Worm (Caenorhabditis elegans) whole organism, L4 larva: Measurements from ENCODE around the gene K01A6.6.

Experiments
- F26F4.8 ChIP-seq: fragments of 200-800 bp; sonication (Bioruptor generic); conservative IDR thresholded peaks from 2 replicates; pipeline ENCODE4 v1.3.6; 2022; ENCODE audit warnings: missing genetic modification characterization, missing compliant biosample characterization
- F37D6.2 ChIP-seq: sonication (generic microtip); optimal IDR thresholded peaks from 2 replicates; lab custom pipeline; 2016; ENCODE audit warnings: mild to moderate bottlenecking, missing genetic modification characterization, missing compliant biosample characterization
- F49E8.2 ChIP-seq: sonication (generic microtip); optimal IDR thresholded peaks from 2 replicates; lab custom pipeline; 2016; ENCODE audit warnings: missing compliant biosample characterization, mild to moderate bottlenecking, missing genetic modification characterization, borderline replicate concordance
- R02D3.7 ChIP-seq: fragments of 150-350 bp; sonication (generic microtip); optimal IDR thresholded peaks from 3 replicates; lab custom pipeline; 2014; ENCODE audit warnings: missing biosample characterization, missing genetic modification characterization
- T26A8.4 ChIP-seq: fragments of 200-800 bp; sonication (Bioruptor generic); IDR thresholded peaks from 2 replicates; pipeline ENCODE4 v1.3.6; 2022; ENCODE audit warnings: missing genetic modification characterization, missing compliant biosample characterization
- Y105C5A.15 ChIP-seq: fragments of 200-800 bp; sonication (Bioruptor generic); IDR thresholded peaks from 2 replicates; pipeline ENCODE4 v1.3.6; 2022; ENCODE audit warnings: missing genetic modification characterization, missing compliant biosample characterization
- ZK546.5 ChIP-seq, 2 experiments: sonication (generic microtip); optimal IDR thresholded peaks; 2 replicates each; lab custom pipeline; 2017; ENCODE audit warnings: missing biosample characterization in 2 of 2, missing genetic modification characterization in 2 of 2
- aly-2 ChIP-seq: sonication (generic microtip); optimal IDR thresholded peaks from 2 replicates; lab custom pipeline; 2018; ENCODE audit warnings: missing biosample characterization, missing genetic modification characterization
- ama-1 ChIP-seq: fragments of 150-350 bp; optimal IDR thresholded peaks from 2 replicates; lab custom pipeline; 2014; ENCODE audit warnings: inconsistent platforms, mixed read lengths
- arid-1 ChIP-seq: fragments of 200-800 bp; sonication (Bioruptor generic); conservative IDR thresholded peaks from 2 replicates; pipeline ENCODE4 v1.3.6; 2022; ENCODE audit warnings: missing genetic modification reagents, missing genetic modification characterization, missing compliant biosample characterization
- ceh-20 ChIP-seq: fragments of 200-800 bp; sonication (Bioruptor generic); IDR thresholded peaks from 2 replicates; pipeline ENCODE4 v1.3.6; 2022; ENCODE audit warnings: missing genetic modification reagents, missing genetic modification characterization, missing compliant biosample characterization
- ceh-28 ChIP-seq: fragments of 150-350 bp; optimal IDR thresholded peaks from 2 replicates; lab custom pipeline; 2014; ENCODE audit warnings: missing biosample characterization, missing genetic modification reagents, missing genetic modification characterization
- ceh-32 ChIP-seq: sonication (generic microtip); optimal IDR thresholded peaks from 2 replicates; lab custom pipeline; 2016; ENCODE audit warnings: mild to moderate bottlenecking, missing genetic modification characterization, missing compliant biosample characterization; ENCODE audit not compliant: poor library complexity
- ceh-44 ChIP-seq: fragments of 200-800 bp; sonication (Bioruptor generic); IDR thresholded peaks from 2 replicates; pipeline ENCODE4 v1.3.6; 2022; ENCODE audit warnings: missing genetic modification reagents, missing genetic modification characterization, missing compliant biosample characterization
- ceh-62 ChIP-seq: sonication (generic microtip); optimal IDR thresholded peaks from 2 replicates; lab custom pipeline; 2017; ENCODE audit warnings: missing biosample characterization, missing genetic modification characterization
- daf-16 ChIP-seq, 3 experiments: sonication (generic microtip); optimal IDR thresholded peaks; 2 replicates each; lab custom pipeline; 2016 to 2017; ENCODE audit warnings: missing genetic modification characterization in 3 of 3, missing genetic modification reagents in 3 of 3, mild to moderate bottlenecking in 2 of 3, missing compliant biosample characterization in 2 of 3, missing biosample characterization in 1 of 3, moderate library complexity in 1 of 3
- daf-19 ChIP-seq: fragments of 200-800 bp; sonication (Bioruptor generic); conservative IDR thresholded peaks from 2 replicates; pipeline ENCODE4 v1.3.6; 2022; ENCODE audit warnings: missing genetic modification characterization, missing compliant biosample characterization
- daf-8 ChIP-seq: fragments of 200-800 bp; sonication (Bioruptor generic); IDR thresholded peaks from 2 replicates; pipeline ENCODE4 v1.3.6; 2022; ENCODE audit warnings: missing genetic modification characterization, missing compliant biosample characterization
- duxl-1 ChIP-seq: sonication (generic microtip); optimal IDR thresholded peaks from 2 replicates; lab custom pipeline; 2016; ENCODE audit warnings: mild to moderate bottlenecking, missing genetic modification characterization, moderate library complexity, missing compliant biosample characterization; ENCODE audit not compliant: poor library complexity
- dve-1 ChIP-seq: sonication (generic microtip); optimal IDR thresholded peaks from 2 replicates; lab custom pipeline; 2017; ENCODE audit warnings: antibody characterized with exemption, mild to moderate bottlenecking, missing genetic modification characterization, missing compliant biosample characterization; ENCODE audit not compliant: insufficient read depth
- egl-27 ChIP-seq: sonication (generic microtip); optimal IDR thresholded peaks from 3 replicates; lab custom pipeline; 2017; ENCODE audit warnings: missing biosample characterization, missing genetic modification reagents, missing genetic modification characterization
- fkh-10 ChIP-seq: fragments of 150-350 bp; optimal IDR thresholded peaks from 2 replicates; lab custom pipeline; 2014; ENCODE audit warnings: missing biosample characterization, missing genetic modification reagents, missing genetic modification characterization
- hif-1 ChIP-seq, 2 experiments: sonication (generic microtip); optimal IDR thresholded peaks; 2 replicates each; lab custom pipeline; 2016 to 2017; ENCODE audit warnings: missing compliant biosample characterization in 2 of 2, missing genetic modification characterization in 2 of 2, missing genetic modification reagents in 2 of 2, missing genotype in 2 of 2, mild to moderate bottlenecking in 1 of 2
- hlh-11 ChIP-seq: fragments of 200-800 bp; sonication (Bioruptor generic); optimal IDR thresholded peaks from 2 replicates; lab custom pipeline; 2018; ENCODE audit warnings: mild to moderate bottlenecking, missing genetic modification characterization, missing compliant biosample characterization
- hlh-30 ChIP-seq: sonication (generic microtip); optimal IDR thresholded peaks from 2 replicates; lab custom pipeline; 2017; ENCODE audit warnings: antibody characterized with exemption, mild to moderate bottlenecking, missing genetic modification characterization, missing compliant biosample characterization; ENCODE audit not compliant: insufficient read depth
- hmg-1.1 ChIP-seq: fragments of 200-800 bp; sonication (Bioruptor generic); IDR thresholded peaks from 2 replicates; pipeline ENCODE4 v1.3.6; 2022; ENCODE audit warnings: missing genetic modification reagents, missing genetic modification characterization, missing compliant biosample characterization
- jun-1 ChIP-seq: fragments of 150-350 bp; optimal IDR thresholded peaks from 2 replicates; lab custom pipeline; 2014; ENCODE audit warnings: missing biosample characterization, missing genetic modification reagents, missing genetic modification characterization
- lim-7 ChIP-seq: fragments of 200-800 bp; sonication (Bioruptor generic); IDR thresholded peaks from 2 replicates; pipeline ENCODE4 v1.3.6; 2022; ENCODE audit warnings: missing genetic modification characterization, missing compliant biosample characterization
- lin-13 ChIP-seq: fragments of 150-350 bp; optimal IDR thresholded peaks from 2 replicates; lab custom pipeline; 2014; ENCODE audit warnings: missing biosample characterization, missing genetic modification reagents, missing genetic modification characterization
- lir-3 ChIP-seq: sonication (generic microtip); optimal IDR thresholded peaks from 2 replicates; lab custom pipeline; 2016; ENCODE audit warnings: mild to moderate bottlenecking, missing genetic modification characterization, missing compliant biosample characterization
- lsy-2 ChIP-seq, 2 experiments: fragments of 150-350 bp in 1 of 2; sonication (generic microtip) in 1 of 2; optimal IDR thresholded peaks; 2 replicates each; lab custom pipeline; 2014 to 2017; ENCODE audit warnings: missing biosample characterization in 2 of 2, missing genetic modification characterization in 2 of 2
- mdt-29 ChIP-seq: fragments of 200-800 bp; sonication (Bioruptor generic); IDR thresholded peaks from 2 replicates; pipeline ENCODE4 v1.3.6; 2022; ENCODE audit warnings: missing genetic modification reagents, missing genetic modification characterization, missing compliant biosample characterization
- mep-1 ChIP-seq: fragments of 150-350 bp; sonication (generic microtip); optimal IDR thresholded peaks from 3 replicates; lab custom pipeline; 2014; ENCODE audit warnings: missing biosample characterization, missing genetic modification characterization
- mes-2 ChIP-seq: sonication (generic microtip); optimal IDR thresholded peaks from 2 replicates; lab custom pipeline; 2016; ENCODE audit warnings: missing genotype, mild to moderate bottlenecking, missing genetic modification characterization, missing compliant biosample characterization; ENCODE audit not compliant: poor library complexity, severe bottlenecking
- mxl-3 ChIP-seq: fragments of 200-800 bp; sonication (Bioruptor generic); optimal IDR thresholded peaks from 2 replicates; lab custom pipeline; 2018; ENCODE audit warnings: mild to moderate bottlenecking, missing genetic modification characterization, missing compliant biosample characterization
- nhr-10 ChIP-seq: fragments of 150-350 bp; optimal IDR thresholded peaks from 2 replicates; lab custom pipeline; 2014; ENCODE audit warnings: missing biosample characterization, missing genetic modification characterization
- nhr-11 ChIP-seq: fragments of 150-350 bp; optimal IDR thresholded peaks from 2 replicates; lab custom pipeline; 2014; ENCODE audit warnings: missing biosample characterization, missing genetic modification characterization
- nhr-111 ChIP-seq: fragments of 200-800 bp; sonication (Bioruptor generic); optimal IDR thresholded peaks from 2 replicates; lab custom pipeline; 2018; ENCODE audit warnings: mild to moderate bottlenecking, missing genetic modification characterization, missing compliant biosample characterization
- nhr-6 ChIP-seq: fragments of 150-350 bp; optimal IDR thresholded peaks from 2 replicates; lab custom pipeline; 2014; ENCODE audit warnings: missing biosample characterization, missing genetic modification characterization
- pha-4 ChIP-seq, 2 experiments: fragments of 150-350 bp in 1 of 2; fragments of 200-800 bp in 1 of 2; sonication (Bioruptor generic) in 1 of 2; IDR thresholded peaks in 1 of 2; optimal IDR thresholded peaks in 1 of 2; 2 replicates each; pipeline versions ENCODE4 v1.3.6 to Lab custom; 2014 to 2022; ENCODE audit warnings: missing genetic modification characterization in 2 of 2, missing genetic modification reagents in 2 of 2, missing biosample characterization in 1 of 2, missing compliant biosample characterization in 1 of 2
- rbr-2 ChIP-seq: sonication (generic microtip); optimal IDR thresholded peaks from 2 replicates; lab custom pipeline; 2016; ENCODE audit warnings: missing genotype, missing genetic modification characterization, missing compliant biosample characterization
- saeg-2 ChIP-seq: fragments of 200-800 bp; sonication (Bioruptor generic); IDR thresholded peaks from 2 replicates; pipeline ENCODE4 v1.3.6; 2022; ENCODE audit warnings: missing genetic modification reagents, missing genetic modification characterization, missing compliant biosample characterization
- sdz-12 ChIP-seq: fragments of 200-800 bp; sonication (Bioruptor generic); optimal IDR thresholded peaks from 2 replicates; lab custom pipeline; 2018; ENCODE audit warnings: mild to moderate bottlenecking, missing genetic modification characterization, missing compliant biosample characterization
- skn-1 ChIP-seq: fragments of 150-350 bp; optimal IDR thresholded peaks from 2 replicates; lab custom pipeline; 2014; ENCODE audit warnings: missing biosample characterization, missing genetic modification characterization
- snpc-1.2 ChIP-seq: fragments of 200-800 bp; sonication (Bioruptor generic); IDR thresholded peaks from 2 replicates; pipeline ENCODE4 v1.3.6; 2022; ENCODE audit warnings: missing genetic modification reagents, missing genetic modification characterization, missing compliant biosample characterization
- spr-1 ChIP-seq: sonication (generic microtip); optimal IDR thresholded peaks from 2 replicates; lab custom pipeline; 2016; ENCODE audit warnings: mild to moderate bottlenecking, missing genetic modification characterization, missing compliant biosample characterization
- unc-130 ChIP-seq: sonication (generic microtip); optimal IDR thresholded peaks from 2 replicates; lab custom pipeline; 2016; ENCODE audit warnings: missing genetic modification reagents, missing genetic modification characterization, missing compliant biosample characterization
- zip-11 ChIP-seq: fragments of 200-800 bp; sonication (Bioruptor generic); IDR thresholded peaks from 2 replicates; pipeline ENCODE4 v1.3.6; 2022; ENCODE audit warnings: missing genetic modification characterization, missing compliant biosample characterization
- ztf-7 ChIP-seq: fragments of 150-350 bp; optimal IDR thresholded peaks from 2 replicates; lab custom pipeline; 2014; ENCODE audit warnings: missing biosample characterization, missing genetic modification characterization

The K01A6.6 gene

ce11 chrIV:11692071-11692673 is 43.0 kb upstream of the K01A6.6 start (continued):
- peak; percentile 85 for TF ChIP-seq nhr-6 (tag; lab: Kevin White, UChicago)
- no peak for TF ChIP-seq R02D3.7
- no peak for TF ChIP-seq zip-11 (GFP tag; lab: Robert Waterston, UW)
- TF ChIP-seq daf-8 (GFP tag; lab: Robert Waterston, UW) = no peak
- TF ChIP-seq ztf-7 (tag; lab: Kevin White, UChicago) = no peak
- peak; percentile 50 for TF ChIP-seq nhr-11 (tag; lab: Kevin White, UChicago)
- no peak for TF ChIP-seq jun-1 (tag; lab: Kevin White, UChicago)
- no peak for TF ChIP-seq F26F4.8 (GFP tag; lab: Robert Waterston, UW)
- TF ChIP-seq F49E8.2 (tag; lab: Kevin White, UChicago) = no peak
- TF ChIP-seq pha-4 (GFP tag; IDR thresholded peaks at IDR 0.05; lab: Robert Waterston, UW) = peak; percentile 58; the same call in 1 of the 2 replicates
- no peak for TF ChIP-seq pha-4 (tag; optimal IDR thresholded peaks at IDR 0.05; lab: Kevin White, UChicago)
- no peak for TF ChIP-seq arid-1
- TF ChIP-seq ceh-62 (tag; lab: Kevin White, UChicago) = no peak
- no peak for TF ChIP-seq nhr-111 (GFP tag; lab: Kevin White, UChicago)
- no peak for TF ChIP-seq egl-27 (tag; lab: Kevin White, UChicago)
- TF ChIP-seq ceh-20 (GFP tag; lab: Robert Waterston, UW) = 0 out of 2 replicates have a peak, but pooled peaks have one; percentile 26
- no peak for TF ChIP-seq daf-19 (GFP tag; lab: Robert Waterston, UW)
- no peak for TF ChIP-seq ZK546.5 (tag; optimal IDR thresholded peaks at IDR 0.05; lab: Kevin White, UChicago)
- TF ChIP-seq unc-130 (GFP tag; lab: Kevin White, UChicago) = no peak
- TF ChIP-seq T26A8.4 (GFP tag; lab: Robert Waterston, UW) = no peak
- peak; percentile 70 for TF ChIP-seq mes-2
- TF ChIP-seq F37D6.2 (tag; lab: Kevin White, UChicago) = peak; percentile 18
- TF ChIP-seq mep-1 (tag; lab: Kevin White, UChicago) = peak; percentile 87
- no peak for TF ChIP-seq mdt-29 (GFP tag; lab: Robert Waterston, UW)
- no peak for TF ChIP-seq ceh-32
- TF ChIP-seq nhr-10 (tag; lab: Kevin White, UChicago) = no peak
- TF ChIP-seq lsy-2 (tag; optimal IDR thresholded peaks at IDR 0.05; lab: Kevin White, UChicago) = peak; percentile 32 to 58
- TF ChIP-seq lin-13 (GFP tag; lab: Kevin White, UChicago) = no peak
- no peak for TF ChIP-seq aly-2 (tag; lab: Kevin White, UChicago)
- TF ChIP-seq Y105C5A.15 (GFP tag; lab: Robert Waterston, UW) = no peak
- peak; percentile 42 for TF ChIP-seq spr-1 (tag; lab: Kevin White, UChicago)
- TF ChIP-seq hlh-30 (tag; lab: Kevin White, UChicago) = peak; percentile 81
- TF ChIP-seq fkh-10 (GFP tag; lab: Kevin White, UChicago) = peak; percentile 69
- no peak for TF ChIP-seq duxl-1 (tag; lab: Kevin White, UChicago)
- TF ChIP-seq skn-1 (tag; lab: Kevin White, UChicago) = no peak
- TF ChIP-seq saeg-2 (GFP tag; lab: Robert Waterston, UW) = no peak
- peak; percentile 73 for TF ChIP-seq rbr-2
- TF ChIP-seq ceh-28 = peak; percentile 16
- TF ChIP-seq mxl-3 (GFP tag; lab: Kevin White, UChicago) = peak; percentile 98
- TF ChIP-seq hmg-1.1 (GFP tag; lab: Robert Waterston, UW) = peak; percentile 85
- TF ChIP-seq hlh-11 (tag; lab: Kevin White, UChicago) = peak; percentile 98
- no peak for TF ChIP-seq ceh-44 (GFP tag; lab: Robert Waterston, UW)
- 0 out of 2 replicates have a peak, but pooled peaks have one; percentile 44 for TF ChIP-seq lim-7
- peak in 1 of 2 experiments; percentile 64 for TF ChIP-seq hif-1 (tag; optimal IDR thresholded peaks at IDR 0.05; lab: Kevin White, UChicago)
- no peak for TF ChIP-seq ama-1 (lab: Kevin White, UChicago)
- peak in 1 of 2 experiments; percentile 14 for TF ChIP-seq daf-16 (GFP tag; optimal IDR thresholded peaks at IDR 0.05; lab: Kevin White, UChicago)
- TF ChIP-seq daf-16 (tag; optimal IDR thresholded peaks at IDR 0.05; lab: Kevin White, UChicago) = peak; percentile 68
- no peak for TF ChIP-seq snpc-1.2 (GFP tag; lab: Robert Waterston, UW)
- TF ChIP-seq lir-3 (tag; lab: Kevin White, UChicago) = no peak
- TF ChIP-seq dve-1 = peak; percentile 92
- no peak for TF ChIP-seq sdz-12 (GFP tag; lab: Kevin White, UChicago)
